Worm (Caenorhabditis elegans): ENCODE measurements around the gene str-151.

- TF ChIP-seq W03F9.2 (tag; optimal IDR thresholded peaks at IDR 0.05) (no peak), him-1 (tag; optimal IDR thresholded peaks at IDR 0.05) (no peak), dao-5 (tag; optimal IDR thresholded peaks at IDR 0.05) (no peak)
Measured at ce11 chrV:16537908-16538446, 38.0 kb upstream of the str-151 start, which contains the start of gene Y32B12B.2.
